Fruit fly (Drosophila melanogaster) whole organism, embryonic: ENCODE measurements around the gene rho-4.

Experiments used
- B-H2 ChIP-seq: fragments of 200-800 bp; sonication (Bioruptor generic); optimal IDR thresholded peaks from 2 replicates; lab custom pipeline; 2018; ENCODE audit warnings: missing biosample characterization, mild to moderate bottlenecking, missing genetic modification characterization
- BEAF-32 ChIP-seq: fragments of 200-800 bp; sonication (Bioruptor generic); optimal IDR thresholded peaks from 3 replicates; lab custom pipeline; 2017; ENCODE audit warnings: missing biosample characterization, missing genetic modification characterization, mild to moderate bottlenecking, moderate library complexity, missing genetic modification reagents
- Bgb ChIP-seq: fragments of 200-800 bp; sonication (Bioruptor generic); IDR thresholded peaks from 2 replicates; pipeline ENCODE4 v1.3.6; 2022; ENCODE audit warnings: missing biosample characterization, missing genetic modification characterization; ENCODE audit not compliant: partially characterized antibody
- Blimp-1 ChIP-seq: fragments of 200-800 bp; sonication (Bioruptor generic); optimal IDR thresholded peaks from 3 replicates; lab custom pipeline; 2018; ENCODE audit warnings: missing biosample characterization, missing genetic modification characterization, mild to moderate bottlenecking, moderate library complexity, missing genetic modification reagents
- CG11085 ChIP-seq: fragments of 200-800 bp; sonication (Bioruptor generic); IDR thresholded peaks from 2 replicates; pipeline ENCODE4 v1.3.6; 2022; ENCODE audit warnings: missing biosample characterization, missing genetic modification characterization
- CG11247 ChIP-seq: fragments of 200-800 bp; sonication (Bioruptor generic); IDR thresholded peaks from 2 replicates; pipeline ENCODE4 v1.3.6; 2022; ENCODE audit warnings: missing biosample characterization, missing genetic modification characterization
- CG11456 ChIP-seq: fragments of 200-800 bp; sonication (Bioruptor generic); IDR thresholded peaks from 3 replicates; pipeline ENCODE4 v1.3.6; 2022; ENCODE audit warnings: missing biosample characterization, missing genetic modification characterization
- CG13287 ChIP-seq: fragments of 200-800 bp; sonication (Bioruptor generic); IDR thresholded peaks from 2 replicates; pipeline ENCODE4 v1.3.6; 2022; ENCODE audit warnings: missing biosample characterization, missing genetic modification characterization; ENCODE audit not compliant: partially characterized antibody
- CG13296 ChIP-seq: fragments of 200-800 bp; sonication (Bioruptor generic); optimal IDR thresholded peaks from 3 replicates; lab custom pipeline; 2018; ENCODE audit warnings: missing biosample characterization, mild to moderate bottlenecking, missing genetic modification characterization
- CG14014 ChIP-seq: fragments of 200-800 bp; sonication (Bioruptor generic); IDR thresholded peaks from 2 replicates; pipeline ENCODE4 v1.3.6; 2022; ENCODE audit warnings: missing biosample characterization, missing genetic modification characterization
- CG2116 ChIP-seq: fragments of 200-800 bp; sonication (Bioruptor generic); optimal IDR thresholded peaks from 3 replicates; lab custom pipeline; 2018; ENCODE audit warnings: missing biosample characterization, mild to moderate bottlenecking, missing genetic modification characterization
- CG2129 ChIP-seq: fragments of 200-800 bp; sonication (Bioruptor generic); IDR thresholded peaks from 2 replicates; pipeline ENCODE4 v1.3.6; 2022; ENCODE audit warnings: missing biosample characterization, missing genetic modification characterization; ENCODE audit not compliant: partially characterized antibody
- CG42726 ChIP-seq: fragments of 200-800 bp; sonication (Bioruptor generic); IDR thresholded peaks from 2 replicates; pipeline ENCODE4 v1.3.6; 2022; ENCODE audit warnings: missing biosample characterization, missing genetic modification characterization; ENCODE audit not compliant: partially characterized antibody
- CG4730 ChIP-seq: fragments of 200-800 bp; sonication (Bioruptor generic); IDR thresholded peaks from 2 replicates; pipeline ENCODE4 v1.3.6; 2022; ENCODE audit warnings: missing biosample characterization, missing genetic modification characterization
- CG6765 ChIP-seq: fragments of 200-800 bp; sonication (Bioruptor generic); optimal IDR thresholded peaks from 3 replicates; lab custom pipeline; 2017; ENCODE audit warnings: missing biosample characterization, mild to moderate bottlenecking, missing genetic modification characterization
- CG9437 ChIP-seq: fragments of 200-800 bp; sonication (Bioruptor generic); optimal IDR thresholded peaks from 2 replicates; lab custom pipeline; 2018; ENCODE audit warnings: missing biosample characterization, mild to moderate bottlenecking, missing genetic modification characterization
- Dbx ChIP-seq: fragments of 200-800 bp; sonication (Bioruptor generic); IDR thresholded peaks from 3 replicates; pipeline ENCODE4 v1.3.6; 2022; ENCODE audit warnings: missing biosample characterization, missing genetic modification characterization
- Deaf1 ChIP-seq: fragments of 200-800 bp; optimal IDR thresholded peaks from 3 replicates; lab custom pipeline; 2019; ENCODE audit warnings: missing biosample characterization, mild to moderate bottlenecking, missing genetic modification characterization, moderate library complexity
- Dref ChIP-seq: fragments of 200-800 bp; sonication (Bioruptor generic); IDR thresholded peaks from 2 replicates; pipeline ENCODE4 v1.3.6; 2022; ENCODE audit warnings: missing biosample characterization, missing genetic modification characterization
- Fer1 ChIP-seq: fragments of 200-800 bp; sonication (Bioruptor generic); optimal IDR thresholded peaks from 2 replicates; lab custom pipeline; 2017; ENCODE audit warnings: missing biosample characterization, mild to moderate bottlenecking, missing genetic modification characterization
- HmgZ ChIP-seq: fragments of 200-800 bp; sonication (Bioruptor generic); optimal IDR thresholded peaks from 2 replicates; lab custom pipeline; 2018; ENCODE audit warnings: missing biosample characterization, mild to moderate bottlenecking, missing genetic modification characterization
- Lpt ChIP-seq: fragments of >200 bp; optimal IDR thresholded peaks from 2 replicates; lab custom pipeline; 2018; ENCODE audit warnings: missing biosample characterization, missing genetic modification characterization
- NFAT ChIP-seq: fragments of 200-800 bp; sonication (Bioruptor generic); IDR thresholded peaks from 2 replicates; pipeline ENCODE4 v1.3.6; 2022; ENCODE audit warnings: missing biosample characterization, missing genetic modification characterization
- Nf-YC ChIP-seq: fragments of 200-800 bp; optimal IDR thresholded peaks from 3 replicates; lab custom pipeline; 2019; ENCODE audit warnings: missing biosample characterization, mild to moderate bottlenecking, missing genetic modification characterization, moderate library complexity
- Scr ChIP-seq: fragments of 200-800 bp; sonication (Bioruptor generic); IDR thresholded peaks from 2 replicates; pipeline ENCODE4 v1.3.6; 2022; ENCODE audit warnings: missing biosample characterization, missing genetic modification characterization; ENCODE audit not compliant: partially characterized antibody
- amos ChIP-seq: fragments of 200-800 bp; sonication (Bioruptor generic); IDR thresholded peaks from 2 replicates; pipeline ENCODE4 v1.3.6; 2022; ENCODE audit warnings: missing biosample characterization, missing genetic modification characterization; ENCODE audit not compliant: partially characterized antibody
- ato ChIP-seq: fragments of 200-800 bp; sonication (Bioruptor generic); IDR thresholded peaks from 2 replicates; pipeline ENCODE4 v1.3.6; 2022; ENCODE audit warnings: missing biosample characterization, missing genetic modification characterization; ENCODE audit not compliant: partially characterized antibody
- ftz-f1 ChIP-seq: fragments of 200-800 bp; sonication (Bioruptor generic); optimal IDR thresholded peaks from 2 replicates; lab custom pipeline; 2016; ENCODE audit warnings: missing biosample characterization, missing genetic modification characterization
- grau ChIP-seq: fragments of 200-800 bp; optimal IDR thresholded peaks from 3 replicates; lab custom pipeline; 2019; ENCODE audit warnings: missing biosample characterization, mild to moderate bottlenecking, missing genetic modification characterization, moderate library complexity
- hbn ChIP-seq: fragments of 200-800 bp; sonication (Bioruptor generic); IDR thresholded peaks from 2 replicates; pipeline ENCODE4 v1.3.6; 2022; ENCODE audit warnings: missing biosample characterization, missing genetic modification characterization; ENCODE audit not compliant: partially characterized antibody
- ken ChIP-seq: fragments of 200-800 bp; sonication (Bioruptor generic); IDR thresholded peaks from 3 replicates; pipeline ENCODE4 v1.3.6; 2022; ENCODE audit warnings: missing biosample characterization, missing genetic modification characterization
- knrl ChIP-seq: fragments of 200-800 bp; sonication (Bioruptor generic); IDR thresholded peaks from 3 replicates; pipeline ENCODE4 v1.3.6; 2022; ENCODE audit warnings: missing biosample characterization, missing genetic modification characterization; ENCODE audit not compliant: partially characterized antibody
- nmo ChIP-seq: fragments of 200-800 bp; sonication (Bioruptor generic); optimal IDR thresholded peaks from 2 replicates; lab custom pipeline; 2018; ENCODE audit warnings: missing biosample characterization, mild to moderate bottlenecking, missing genetic modification characterization, moderate library complexity
- pfk ChIP-seq: fragments of 200-800 bp; sonication (Bioruptor generic); optimal IDR thresholded peaks from 2 replicates; lab custom pipeline; 2018; ENCODE audit warnings: missing biosample characterization, mild to moderate bottlenecking, missing genetic modification characterization, moderate library complexity
- pzg ChIP-seq: fragments of 200-800 bp; sonication (Bioruptor generic); optimal IDR thresholded peaks from 3 replicates; lab custom pipeline; 2018; ENCODE audit warnings: missing biosample characterization, mild to moderate bottlenecking, missing genetic modification characterization, moderate library complexity
- rib ChIP-seq: fragments of 200-800 bp; sonication (Bioruptor generic); IDR thresholded peaks from 2 replicates; pipeline ENCODE4 v1.3.6; 2022; ENCODE audit warnings: missing biosample characterization, missing genetic modification characterization
- sd ChIP-seq: fragments of 200-800 bp; sonication (Bioruptor generic); optimal IDR thresholded peaks from 3 replicates; lab custom pipeline; 2018; ENCODE audit warnings: missing biosample characterization, mild to moderate bottlenecking, missing genetic modification characterization, moderate library complexity
- sens ChIP-seq: fragments of 200-800 bp; sonication (Bioruptor generic); peaks from one replicate; lab custom pipeline; 2016; ENCODE audit warnings: missing biosample characterization, missing genetic modification characterization
- shn ChIP-seq: fragments of 200-800 bp; sonication (Bioruptor generic); optimal IDR thresholded peaks from 3 replicates; lab custom pipeline; 2016; ENCODE audit warnings: missing biosample characterization, missing genetic modification characterization
- sob ChIP-seq: fragments of 200-800 bp; sonication (Bioruptor generic); IDR thresholded peaks from 2 replicates; pipeline ENCODE4 v1.3.6; 2022; ENCODE audit warnings: missing biosample characterization, missing genetic modification characterization
- sqz ChIP-seq: fragments of 200-800 bp; sonication (Bioruptor generic); optimal IDR thresholded peaks from 3 replicates; lab custom pipeline; 2018; ENCODE audit warnings: missing biosample characterization, mild to moderate bottlenecking, missing genetic modification characterization
- sug ChIP-seq: fragments of 200-800 bp; optimal IDR thresholded peaks from 2 replicates; lab custom pipeline; 2019; ENCODE audit warnings: missing biosample characterization, mild to moderate bottlenecking, missing genetic modification characterization, moderate library complexity
- tna ChIP-seq: fragments of 200-800 bp; sonication (Bioruptor generic); IDR thresholded peaks from 2 replicates; pipeline ENCODE4 v1.3.6; 2022; ENCODE audit warnings: missing biosample characterization, missing genetic modification characterization; ENCODE audit not compliant: partially characterized antibody
- vnd ChIP-seq: fragments of 200-800 bp; sonication (Bioruptor generic); IDR thresholded peaks from 3 replicates; pipeline ENCODE4 v1.3.6; 2022; ENCODE audit warnings: missing biosample characterization, missing genetic modification characterization; ENCODE audit not compliant: partially characterized antibody
- zf30C ChIP-seq: fragments of 200-800 bp; sonication (Bioruptor generic); optimal IDR thresholded peaks from 3 replicates; lab custom pipeline; 2018; ENCODE audit warnings: missing biosample characterization, mild to moderate bottlenecking, missing genetic modification characterization

Gene rho-4

dm6 chrX:11621315-11621865 lies 21.8 kb downstream of the rho-4 start (continued):
- TF ChIP-seq amos (GFP tag; lab: Robert Waterston, UW) = peak; percentile 38; the same call in 1 of the 2 replicates
- TF ChIP-seq shn (GFP tag; lab: Kevin White, UChicago) = no peak
- peak; percentile 3 for TF ChIP-seq nmo (GFP tag; lab: Kevin White, UChicago)
- TF ChIP-seq CG2116 = peak; percentile 90
- TF ChIP-seq Bgb = peak; percentile 4

DNA sequence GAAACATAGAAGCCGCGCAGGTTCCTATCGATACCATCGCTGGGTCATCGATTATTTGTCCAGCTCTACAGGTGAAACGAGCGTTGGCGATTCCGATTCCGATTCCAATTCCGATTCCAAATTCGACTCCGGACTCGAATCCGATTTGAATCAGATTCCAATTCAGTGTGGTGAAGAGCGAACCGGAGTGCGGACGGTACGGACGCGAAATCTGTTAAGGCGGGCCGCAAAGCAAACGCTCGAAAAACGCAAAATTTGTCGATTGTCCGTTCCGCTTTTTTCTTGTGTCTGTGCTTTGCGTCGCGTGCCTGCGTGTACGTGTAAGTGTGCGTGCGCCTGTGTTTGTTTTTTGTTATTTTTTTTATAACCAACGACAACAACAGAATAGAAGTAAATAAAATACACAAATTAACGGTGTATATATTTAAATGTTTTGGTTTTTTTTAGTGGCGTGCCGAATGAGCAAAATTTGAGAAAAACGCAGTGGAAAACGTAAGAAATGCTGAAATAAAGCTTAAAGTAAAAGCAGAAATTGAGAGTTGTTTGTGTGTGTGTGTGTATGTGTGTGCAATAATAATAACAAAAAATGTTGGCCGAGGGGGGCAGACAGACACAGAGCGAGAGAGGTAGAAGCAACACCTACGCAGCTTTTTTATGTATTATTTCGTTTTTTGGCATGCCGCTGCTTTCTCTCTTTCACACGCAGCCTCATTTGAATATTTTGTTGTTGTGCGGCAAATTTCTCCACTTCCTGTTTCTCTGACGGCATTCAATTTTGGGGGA lies 22.4 kb downstream of the rho-4 start, which contains the start of gene Ptp10D:
Ptp10D (plus strand) TSS at position 150 of the 783 bp plus-strand sequence.
- TF ChIP-seq CG11085 (GFP tag; lab: Robert Waterston, UW) (no peak), ftz-f1 (GFP tag; lab: Kevin White, UChicago) (peak; percentile 57), tna (GFP tag; lab: Robert Waterston, UW) (peak; percentile 85), sug (tag; lab: Kevin White, UChicago) (peak; percentile 35), CG13296 (GFP tag; lab: Kevin White, UChicago) (peak; percentile 19), hbn (GFP tag; lab: Robert Waterston, UW) (peak; percentile 59), ken (GFP tag; lab: Robert Waterston, UW) (peak; percentile 33; the same call in 1 of the 3 replicates), B-H2 (GFP tag; lab: Kevin White, UChicago) (peak; percentile 45), sob (GFP tag; lab: Robert Waterston, UW) (peak; percentile 46; the same call in 1 of the 2 replicates), knrl (GFP tag; lab: Robert Waterston, UW) (peak; percentile 87), pzg (GFP tag; lab: Kevin White, UChicago) (peak; percentile 78), BEAF-32 (GFP tag; lab: Kevin White, UChicago) (peak; percentile 89), CG2129 (GFP tag; lab: Robert Waterston, UW) (0 out of 2 replicates have a peak, but pooled peaks have one; percentile 14), sens (peak; percentile 84), Dref (GFP tag; lab: Robert Waterston, UW) (peak; percentile 94), CG9437 (GFP tag; lab: Kevin White, UChicago) (peak; percentile 9), Dbx (peak; percentile 44; the same call in 1 of the 3 replicates), CG11247 (peak; percentile 39), CG6765 (peak; percentile 26), CG11456 (0 out of 3 replicates have a peak, but pooled peaks have one; percentile 26), CG42726 (GFP tag; lab: Robert Waterston, UW) (peak; percentile 94), pfk (GFP tag; lab: Kevin White, UChicago) (peak; percentile 56), Blimp-1 (GFP tag; lab: Kevin White, UChicago) (peak; percentile 19), HmgZ (tag; lab: Kevin White, UChicago) (peak; percentile 40), CG14014 (GFP tag; lab: Robert Waterston, UW) (peak; percentile 16; the same call in 1 of the 2 replicates), vnd (GFP tag; lab: Robert Waterston, UW) (peak; percentile 87), NFAT (GFP tag; lab: Robert Waterston, UW) (peak; percentile 51; the same call in 1 of the 2 replicates), Fer1 (GFP tag; lab: Kevin White, UChicago) (peak; percentile 30), Deaf1 (tag; lab: Kevin White, UChicago) (peak; percentile 22), CG13287 (GFP tag; lab: Robert Waterston, UW) (peak; percentile 86), zf30C (GFP tag; lab: Kevin White, UChicago) (peak; percentile 47), CG4730 (no peak), sd (peak; percentile 58), Nf-YC (peak; percentile 37), ato (peak; percentile 85), sqz (GFP tag; lab: Kevin White, UChicago) (peak; percentile 85), Lpt (no peak), rib (GFP tag; lab: Robert Waterston, UW) (peak; percentile 66; the same call in 1 of the 2 replicates), Scr (GFP tag; lab: Robert Waterston, UW) (peak; percentile 87), Bgb (peak; percentile 96), grau (tag; lab: Kevin White, UChicago) (peak; percentile 8)
